Worm (Caenorhabditis elegans) whole organism, L2 larva: ENCODE results near the gene srx-110.

Experiments
- F13H6.1 ChIP-seq: sonication (generic microtip); optimal IDR thresholded peaks from 2 replicates; lab custom pipeline; 2016; ENCODE audit warnings: missing genetic modification characterization, missing compliant biosample characterization
- R02D3.7 ChIP-seq: fragments of 150-350 bp; optimal IDR thresholded peaks from 2 replicates; lab custom pipeline; 2014; ENCODE audit warnings: missing biosample characterization, missing genetic modification characterization
- Y55F3AM.14 ChIP-seq: fragments of 200-800 bp; sonication (Bioruptor generic); optimal IDR thresholded peaks from 2 replicates; lab custom pipeline; 2018; ENCODE audit warnings: mild to moderate bottlenecking, missing genetic modification characterization, missing compliant biosample characterization
- alr-1 ChIP-seq: fragments of 150-350 bp; optimal IDR thresholded peaks from 2 replicates; lab custom pipeline; 2014; ENCODE audit warnings: missing biosample characterization, missing genetic modification characterization
- aly-2 ChIP-seq: fragments of 150-350 bp; optimal IDR thresholded peaks from 2 replicates; lab custom pipeline; 2014; ENCODE audit warnings: missing biosample characterization, missing genetic modification characterization
- ama-1 ChIP-seq: fragments of 150-350 bp; optimal IDR thresholded peaks from 2 replicates; lab custom pipeline; 2018; ENCODE audit warnings: inconsistent platforms
- blmp-1 ChIP-seq: sonication (generic microtip); optimal IDR thresholded peaks from 2 replicates; lab custom pipeline; 2017; ENCODE audit warnings: missing genetic modification characterization, mild to moderate bottlenecking, missing compliant biosample characterization, antibody characterized with exemption, moderate library complexity; ENCODE audit not compliant: insufficient read depth
- ceh-16 ChIP-seq: fragments of 150-350 bp; optimal IDR thresholded peaks from 2 replicates; lab custom pipeline; 2014; ENCODE audit warnings: missing biosample characterization, missing genetic modification characterization
- ceh-82 ChIP-seq: fragments of 150-350 bp; optimal IDR thresholded peaks from 2 replicates; lab custom pipeline; 2014; ENCODE audit warnings: missing biosample characterization, missing genetic modification characterization
- crh-2 ChIP-seq: sonication (generic microtip); optimal IDR thresholded peaks from 2 replicates; lab custom pipeline; 2017; ENCODE audit warnings: missing biosample characterization, missing genetic modification characterization
- egl-27 ChIP-seq: sonication (generic microtip); optimal IDR thresholded peaks from 3 replicates; lab custom pipeline; 2017; ENCODE audit warnings: missing biosample characterization, missing genetic modification reagents, missing genetic modification characterization
- fos-1 ChIP-seq: fragments of 150-350 bp; optimal IDR thresholded peaks from 2 replicates; lab custom pipeline; 2014; ENCODE audit warnings: missing biosample characterization, missing genetic modification characterization
- gmeb-1 ChIP-seq: fragments of 150-350 bp; optimal IDR thresholded peaks from 2 replicates; lab custom pipeline; 2014; ENCODE audit warnings: missing biosample characterization, missing genetic modification characterization
- lin-11 ChIP-seq: fragments of 150-350 bp; sonication (generic microtip); optimal IDR thresholded peaks from 2 replicates; lab custom pipeline; 2014; ENCODE audit warnings: missing biosample characterization, missing genetic modification characterization, inconsistent platforms, mixed read lengths
- lin-13 ChIP-seq: fragments of 150-350 bp; optimal IDR thresholded peaks from 2 replicates; lab custom pipeline; 2014; ENCODE audit warnings: missing biosample characterization, missing genetic modification reagents, missing genetic modification characterization
- lsy-2 ChIP-seq, 2 experiments: fragments of 150-350 bp in 1 of 2; sonication (generic microtip) in 1 of 2; optimal IDR thresholded peaks; 2 replicates each; lab custom pipeline; 2014 to 2017; ENCODE audit warnings: missing biosample characterization in 2 of 2, missing genetic modification characterization in 2 of 2
- mab-5 ChIP-seq: fragments of 150-350 bp; optimal IDR thresholded peaks from 2 replicates; lab custom pipeline; 2014; ENCODE audit warnings: missing biosample characterization, missing genetic modification characterization
- mbf-1 ChIP-seq: sonication (generic microtip); optimal IDR thresholded peaks from 2 replicates; lab custom pipeline; 2017; ENCODE audit warnings: missing biosample characterization, missing genetic modification characterization
- nhr-10 ChIP-seq: sonication (generic microtip); optimal IDR thresholded peaks from 2 replicates; lab custom pipeline; 2017; ENCODE audit warnings: missing biosample characterization, missing genetic modification characterization
- nhr-12 ChIP-seq: fragments of 150-350 bp; optimal IDR thresholded peaks from 2 replicates; lab custom pipeline; 2014; ENCODE audit warnings: missing biosample characterization, missing genetic modification characterization
- nhr-129 ChIP-seq: fragments of 150-350 bp; optimal IDR thresholded peaks from 2 replicates; lab custom pipeline; 2014; ENCODE audit warnings: missing biosample characterization, missing genetic modification characterization
- nhr-21 ChIP-seq: fragments of 150-350 bp; optimal IDR thresholded peaks from 2 replicates; lab custom pipeline; 2014; ENCODE audit warnings: missing biosample characterization, missing genetic modification characterization
- nhr-23 ChIP-seq: fragments of 150-350 bp; optimal IDR thresholded peaks from 2 replicates; lab custom pipeline; 2014; ENCODE audit warnings: missing biosample characterization, missing genetic modification reagents, missing genetic modification characterization
- nhr-237 ChIP-seq: fragments of 150-350 bp; optimal IDR thresholded peaks from 2 replicates; lab custom pipeline; 2014; ENCODE audit warnings: missing biosample characterization, missing genetic modification characterization
- nhr-6 ChIP-seq: fragments of 150-350 bp; optimal IDR thresholded peaks from 2 replicates; lab custom pipeline; 2014; ENCODE audit warnings: missing biosample characterization, missing genetic modification characterization
- nhr-77 ChIP-seq: fragments of 150-350 bp; optimal IDR thresholded peaks from 2 replicates; lab custom pipeline; 2014; ENCODE audit warnings: missing biosample characterization, missing genetic modification characterization
- sem-4 ChIP-seq: fragments of 150-350 bp; optimal IDR thresholded peaks from 2 replicates; lab custom pipeline; 2014; ENCODE audit warnings: missing biosample characterization, missing genetic modification reagents, missing genetic modification characterization
- skn-1 ChIP-seq: sonication (generic microtip); optimal IDR thresholded peaks from 2 replicates; lab custom pipeline; 2017; ENCODE audit warnings: missing biosample characterization, missing genetic modification characterization
- sma-9 ChIP-seq, 2 experiments: fragments of 150-350 bp in 1 of 2; sonication (generic microtip) in 1 of 2; optimal IDR thresholded peaks; 2 replicates each; lab custom pipeline; 2014 to 2016; ENCODE audit warnings: missing genetic modification characterization in 2 of 2, mild to moderate bottlenecking in 1 of 2, missing biosample characterization in 1 of 2, missing compliant biosample characterization in 1 of 2, missing genetic modification reagents in 1 of 2, moderate library complexity in 1 of 2
- snpc-4 ChIP-seq: fragments of 150-350 bp; optimal IDR thresholded peaks from 2 replicates; lab custom pipeline; 2014; ENCODE audit warnings: missing biosample characterization, missing genetic modification characterization
- unc-39 ChIP-seq: fragments of 150-350 bp; optimal IDR thresholded peaks from 2 replicates; lab custom pipeline; 2014; ENCODE audit warnings: missing biosample characterization, missing genetic modification characterization
- unc-55 ChIP-seq: fragments of 150-350 bp; sonication (generic microtip); optimal IDR thresholded peaks from 3 replicates; lab custom pipeline; 2014; ENCODE audit warnings: missing biosample characterization, missing genetic modification reagents, missing genetic modification characterization
- unc-62 ChIP-seq: fragments of 150-350 bp; optimal IDR thresholded peaks from 2 replicates; lab custom pipeline; 2014; ENCODE audit warnings: missing biosample characterization, missing genetic modification reagents, missing genetic modification characterization

Gene srx-110

ce11 chrII:3705320-3705719 is 4.0 kb upstream of the srx-110 start, which contains the start of gene srx-108:
srx-108 (plus strand) TSS chrII:3705620.
- no peak for TF ChIP-seq unc-39
- TF ChIP-seq, all 48 proteins: peak for 0

ce11 chrII:3711047-3711446 is 1.7 kb downstream of the srx-110 start, which contains the start of gene fbxc-53:
fbxc-53 (plus strand) TSS chrII:3711291.
- TF ChIP-seq F13H6.1 (no peak), skn-1 (tag; lab: Kevin White, UChicago) (no peak), unc-39 (no peak), unc-55 (GFP tag; lab: Kevin White, UChicago) (no peak), mbf-1 (tag; lab: Kevin White, UChicago) (no peak), unc-62 (GFP tag; lab: Kevin White, UChicago) (no peak)

ce11 chrII:3714595-3714994 is 5.2 kb downstream of the srx-110 start, which contains the start of gene srh-100:
srh-100 (minus strand) TSS chrII:3714695.
- no peak for TF ChIP-seq Y55F3AM.14 (GFP tag; lab: Kevin White, UChicago)
- TF ChIP-seq ama-1 (lab: Kevin White, UChicago): no peak
- no peak for TF ChIP-seq gmeb-1
- TF ChIP-seq alr-1: no peak
- TF ChIP-seq blmp-1 (tag; lab: Kevin White, UChicago): no peak

ce11 chrII:3716455-3716854 is 7.1 kb downstream of the srx-110 start, which contains the start of gene srh-99:
srh-99 (minus strand) TSS chrII:3716555.
- TF ChIP-seq egl-27 (tag; lab: Kevin White, UChicago) (no peak), skn-1 (tag; lab: Kevin White, UChicago) (no peak), nhr-23 (tag; lab: Kevin White, UChicago) (no peak), alr-1 (no peak), ama-1 (lab: Kevin White, UChicago) (no peak), lsy-2 (tag; optimal IDR thresholded peaks at IDR 0.05; lab: Kevin White, UChicago) (no peak), nhr-21 (no peak), crh-2 (no peak), Y55F3AM.14 (GFP tag; lab: Kevin White, UChicago) (no peak), nhr-12 (tag; lab: Kevin White, UChicago) (no peak), unc-62 (GFP tag; lab: Kevin White, UChicago) (no peak), ceh-16 (no peak), gmeb-1 (no peak), sma-9 (GFP tag; optimal IDR thresholded peaks at IDR 0.05; lab: Kevin White, UChicago) (no peak), sma-9 (tag; optimal IDR thresholded peaks at IDR 0.05; lab: Kevin White, UChicago) (no peak), mab-5 (tag; lab: Kevin White, UChicago) (no peak), F13H6.1 (no peak), unc-55 (GFP tag; lab: Kevin White, UChicago) (no peak), nhr-237 (no peak), R02D3.7 (no peak), nhr-10 (tag; lab: Kevin White, UChicago) (no peak)

- TF ChIP-seq nhr-10 (tag; lab: Kevin White, UChicago): no peak
- no peak for TF ChIP-seq fos-1 (tag; lab: Kevin White, UChicago)
- TF ChIP-seq nhr-6: no peak
- no peak for TF ChIP-seq egl-27 (tag; lab: Kevin White, UChicago)
- TF ChIP-seq sem-4 (tag; lab: Kevin White, UChicago): no peak
- TF ChIP-seq blmp-1 (tag; lab: Kevin White, UChicago): no peak
- TF ChIP-seq nhr-77: no peak
- no peak for TF ChIP-seq snpc-4
- no peak for TF ChIP-seq unc-62 (GFP tag; lab: Kevin White, UChicago)
- no peak for TF ChIP-seq lin-13 (GFP tag; lab: Kevin White, UChicago)
- TF ChIP-seq aly-2 (tag; lab: Kevin White, UChicago): no peak
- no peak for TF ChIP-seq ceh-16
- no peak for TF ChIP-seq ceh-82 (tag; lab: Kevin White, UChicago)
Observed at ce11 chrII:3716961-3717360, 7.6 kb downstream of the srx-110 start, which contains the start of gene fbxc-52. fbxc-52 (plus strand) TSS chrII:3717261.

- TF ChIP-seq lin-11 (tag; lab: Kevin White, UChicago): no peak
- no peak for TF ChIP-seq nhr-129 (tag; lab: Kevin White, UChicago)
Observed at ce11 chrII:3721016-3721415, 11.7 kb downstream of the srx-110 start, which contains the start of gene C46E10.3. C46E10.3 (plus strand) TSS chrII:3721316.
